ENCODE assay signal across 3 worm cellular contexts in the genomic region with DNA sequence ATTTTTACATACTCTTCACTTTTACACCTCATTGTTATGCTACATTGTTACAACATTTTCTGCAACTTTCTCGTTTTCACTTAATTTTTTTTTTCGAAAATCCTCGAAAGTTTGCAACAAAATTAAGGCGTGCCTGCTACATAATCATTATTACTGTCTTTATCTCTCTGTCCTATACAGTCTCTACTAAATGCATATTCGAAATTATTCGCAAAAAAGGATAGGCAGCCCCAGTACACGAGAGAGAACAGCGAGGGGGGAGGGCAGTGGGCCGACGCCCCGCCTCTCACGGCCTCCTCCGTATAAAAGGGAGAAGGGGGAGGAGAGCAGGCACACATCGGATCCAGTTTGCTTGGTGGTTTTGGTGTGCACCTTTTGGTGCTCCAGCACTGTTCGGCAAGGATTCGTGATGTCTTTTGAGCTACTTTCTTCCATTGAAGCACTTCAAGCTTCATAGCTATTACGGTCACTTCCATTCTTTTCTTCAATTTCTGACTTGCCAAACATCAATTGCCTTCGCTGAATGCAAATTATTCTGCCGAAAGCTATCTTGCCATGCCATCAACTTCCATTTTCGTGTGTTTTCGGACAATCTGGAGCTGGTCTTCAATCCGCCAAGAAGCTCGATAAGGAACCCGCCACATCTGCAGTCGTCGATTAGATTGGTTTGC.
TF ChIP-seq lines count a peak whose summit lies in the region.

No protein-coding gene starts in this region.

TF ChIP-seq in whole organism, L1 larva, 84 proteins besides CTCF, POLR2A, EP300 and RAD21 (continued from another document):
- TF ChIP-seq tlp-1 (tag; optimal IDR thresholded peaks at IDR 0.05; lab: Kevin White, UChicago) (no peak), ceh-90 (tag; optimal IDR thresholded peaks at IDR 0.05; lab: Kevin White, UChicago) (no peak), unc-62 (GFP tag; optimal IDR thresholded peaks at IDR 0.05; lab: Kevin White, UChicago) (no peak), xbp-1 (tag; optimal IDR thresholded peaks at IDR 0.05; lab: Kevin White, UChicago) (peak; percentile 62), unc-130 (tag; optimal IDR thresholded peaks at IDR 0.05; lab: Kevin White, UChicago) (peak; percentile 14), lir-3 (tag; optimal IDR thresholded peaks at IDR 0.05; lab: Kevin White, UChicago; ENCODE audit: poor library complexity) (peak; percentile 5), aly-2 (tag; optimal IDR thresholded peaks at IDR 0.05; lab: Kevin White, UChicago) (peak; percentile 26), nhr-237 (tag; optimal IDR thresholded peaks at IDR 0.05; lab: Kevin White, UChicago) (no peak), nhr-90 (tag; optimal IDR thresholded peaks at IDR 0.05; lab: Kevin White, UChicago; ENCODE audit: poor library complexity) (peak; percentile 74), jun-1 (tag; optimal IDR thresholded peaks at IDR 0.05; lab: Kevin White, UChicago) (peak; percentile 24), blmp-1 (tag; optimal IDR thresholded peaks at IDR 0.05; lab: Kevin White, UChicago) (no peak), ama-1 (optimal IDR thresholded peaks at IDR 0.05; lab: Kevin White, UChicago) (peak; percentile 98), elt-3 (tag; optimal IDR thresholded peaks at IDR 0.05; lab: Kevin White, UChicago) (peak in 1 of 6 experiments; percentile 16), ztf-11 (tag; optimal IDR thresholded peaks at IDR 0.05; lab: Kevin White, UChicago) (peak in 1 of 2 experiments; percentile 43), pax-3 (tag; optimal IDR thresholded peaks at IDR 0.05; lab: Kevin White, UChicago) (no peak), nhr-77 (tag; optimal IDR thresholded peaks at IDR 0.05; lab: Kevin White, UChicago) (peak; percentile 20), grh-1 (GFP tag; IDR thresholded peaks at IDR 0.05; lab: Robert Waterston, UW) (0 out of 2 replicates have a peak, but pooled peaks have one; percentile 40), fkh-4 (tag; optimal IDR thresholded peaks at IDR 0.05; lab: Kevin White, UChicago; ENCODE audit: borderline replicate concordance) (no peak), ceh-82 (tag; optimal IDR thresholded peaks at IDR 0.05; lab: Kevin White, UChicago) (peak; percentile 16 to 48 (median 39)), ceh-8 (GFP tag; optimal IDR thresholded peaks at IDR 0.05; lab: Kevin White, UChicago) (peak; percentile 14), ceh-88 (GFP tag; IDR thresholded peaks at IDR 0.05; lab: Robert Waterston, UW) (peak; percentile 64), lsy-2 (tag; optimal IDR thresholded peaks at IDR 0.05; lab: Kevin White, UChicago) (peak in 1 of 2 experiments; percentile 27), fkh-8 (tag; optimal IDR thresholded peaks at IDR 0.05; lab: Kevin White, UChicago) (peak; percentile 52), nhr-20 (tag; optimal IDR thresholded peaks at IDR 0.05; lab: Kevin White, UChicago) (peak; percentile 33), C04F5.9 (tag; optimal IDR thresholded peaks at IDR 0.05; lab: Kevin White, UChicago) (no peak), snu-23 (GFP tag; optimal IDR thresholded peaks at IDR 0.05; lab: Kevin White, UChicago) (peak; percentile 73), sptf-1 (tag; optimal IDR thresholded peaks at IDR 0.05; lab: Kevin White, UChicago) (no peak), unc-86 (tag; optimal IDR thresholded peaks at IDR 0.05; lab: Kevin White, UChicago) (peak; percentile 38), elt-2 (tag; optimal IDR thresholded peaks at IDR 0.05; lab: Kevin White, UChicago) (peak; percentile 64), rnt-1 (tag; optimal IDR thresholded peaks at IDR 0.05; lab: Kevin White, UChicago) (peak; percentile 68), nhr-76 (tag; optimal IDR thresholded peaks at IDR 0.05; lab: Kevin White, UChicago) (no peak), lin-35 (GFP tag; optimal IDR thresholded peaks at IDR 0.05; lab: Kevin White, UChicago) (peak; percentile 12 to 61), F16B12.6 (tag; optimal IDR thresholded peaks at IDR 0.05; lab: Kevin White, UChicago) (no peak), sup-37 (GFP tag; optimal IDR thresholded peaks at IDR 0.05; lab: Kevin White, UChicago) (peak; percentile 17), mdl-1 (tag; optimal IDR thresholded peaks at IDR 0.05; lab: Kevin White, UChicago) (peak in 1 of 2 experiments; percentile 34), fos-1 (tag; optimal IDR thresholded peaks at IDR 0.05; lab: Kevin White, UChicago) (peak; percentile 22), efl-1 (optimal IDR thresholded peaks at IDR 0.05; lab: Kevin White, UChicago) (peak; percentile 21 to 23), efl-1 (GFP tag; optimal IDR thresholded peaks at IDR 0.05 in 1 of 2; lab: Kevin White, UChicago) (no peak)

TF ChIP-seq in whole organism, L3 larva, 47 proteins besides CTCF, POLR2A, EP300 and RAD21 (continued from another document):
- TF ChIP-seq nhr-23 (tag; optimal IDR thresholded peaks at IDR 0.05; lab: Kevin White, UChicago): peak; percentile 10
- no peak for TF ChIP-seq ceh-28 (tag; optimal IDR thresholded peaks at IDR 0.05; lab: Kevin White, UChicago)
- no peak for TF ChIP-seq elt-1 (tag; optimal IDR thresholded peaks at IDR 0.05; lab: Kevin White, UChicago)
- peak; percentile 6 for TF ChIP-seq jun-1 (tag; optimal IDR thresholded peaks at IDR 0.05; lab: Kevin White, UChicago)

TF ChIP-seq in whole organism, young adult, 124 proteins besides CTCF, POLR2A, EP300 and RAD21 (continued from another document):
- TF ChIP-seq unc-62 (GFP tag; optimal IDR thresholded peaks at IDR 0.05; lab: Kevin White, UChicago): peak; percentile 6
- TF ChIP-seq gei-17 (GFP tag; optimal IDR thresholded peaks at IDR 0.05; lab: Kevin White, UChicago): peak; percentile 66
- TF ChIP-seq atf-7 (tag; optimal IDR thresholded peaks at IDR 0.05; lab: Kevin White, UChicago): peak; percentile 8
- no peak for TF ChIP-seq egl-18 (GFP tag; IDR thresholded peaks at IDR 0.05; lab: Robert Waterston, UW)
- 0 out of 2 replicates have a peak, but pooled peaks have one; percentile 13 for TF ChIP-seq cebp-2 (GFP tag; IDR thresholded peaks at IDR 0.05; lab: Robert Waterston, UW)
- peak; percentile 27 for TF ChIP-seq repo-1 (tag; optimal IDR thresholded peaks at IDR 0.05; lab: Kevin White, UChicago)
- TF ChIP-seq mcd-1 (GFP tag; IDR thresholded peaks at IDR 0.05; lab: Robert Waterston, UW): peak; percentile 33
- TF ChIP-seq attf-5 (GFP tag; optimal IDR thresholded peaks at IDR 0.05; lab: Kevin White, UChicago): peak; percentile 17
- peak; percentile 53 for TF ChIP-seq tbp1 (GFP tag; optimal IDR thresholded peaks at IDR 0.05; lab: Kevin White, UChicago)
- no peak for TF ChIP-seq rcor-1 (GFP tag; IDR thresholded peaks at IDR 0.05; lab: Robert Waterston, UW)
- no peak for TF ChIP-seq madf-10 (tag; optimal IDR thresholded peaks at IDR 0.05; lab: Kevin White, UChicago)
